Worm (Caenorhabditis elegans) whole organism, L3 larva: ENCODE results near the gene oac-20.
"Not testable (repeated sequence)": the region's sequence is repeated elsewhere in the genome, so short reads cannot be mapped to it uniquely, and the experiment has no call there.

Source experiments
- R02D3.7 ChIP-seq: fragments of 150-350 bp; optimal IDR thresholded peaks from 2 replicates; lab custom pipeline; 2014; ENCODE audit warnings: missing biosample characterization, missing genetic modification characterization
- aly-2 ChIP-seq: fragments of 150-350 bp; optimal IDR thresholded peaks from 2 replicates; lab custom pipeline; 2014; ENCODE audit warnings: missing biosample characterization, missing genetic modification characterization
- ceh-16 ChIP-seq: sonication (generic microtip); optimal IDR thresholded peaks from 2 replicates; lab custom pipeline; 2017; ENCODE audit warnings: missing biosample characterization, missing genetic modification characterization
- daf-12 ChIP-seq: fragments of 150-350 bp; optimal IDR thresholded peaks from 2 replicates; lab custom pipeline; 2014; ENCODE audit warnings: missing biosample characterization, missing genetic modification reagents, missing genetic modification characterization
- egl-27 ChIP-seq: sonication (generic microtip); optimal IDR thresholded peaks from 4 replicates; lab custom pipeline; 2017; ENCODE audit warnings: missing biosample characterization, missing genetic modification reagents, missing genetic modification characterization
- egl-5 ChIP-seq: fragments of 150-350 bp; optimal IDR thresholded peaks from 2 replicates; lab custom pipeline; 2017; ENCODE audit warnings: missing biosample characterization, missing genetic modification reagents, missing genetic modification characterization, inconsistent platforms
- elt-1 ChIP-seq: fragments of 150-350 bp; optimal IDR thresholded peaks from 2 replicates; lab custom pipeline; 2014; ENCODE audit warnings: missing biosample characterization, missing genetic modification characterization
- elt-2 ChIP-seq: sonication (generic microtip); optimal IDR thresholded peaks from 2 replicates; lab custom pipeline; 2016; ENCODE audit warnings: missing genetic modification reagents, mild to moderate bottlenecking, missing genetic modification characterization, missing compliant biosample characterization
- elt-3 ChIP-seq, 3 experiments: fragments of 150-350 bp in 1 of 3; sonication (generic microtip) in 2 of 3; optimal IDR thresholded peaks; 2 replicates in 2 of 3; 4 replicates in 1 of 3; lab custom pipeline; 2014 to 2017; ENCODE audit warnings: missing biosample characterization in 3 of 3, missing genetic modification characterization in 3 of 3
- eor-1 ChIP-seq, 2 experiments: fragments of 150-350 bp; optimal IDR thresholded peaks; 2 replicates each; lab custom pipeline; 2014 to 2018; ENCODE audit warnings: missing biosample characterization in 2 of 2, missing genetic modification characterization in 2 of 2
- fkh-10 ChIP-seq: sonication (generic microtip); optimal IDR thresholded peaks from 2 replicates; lab custom pipeline; 2017; ENCODE audit warnings: missing biosample characterization, missing genetic modification reagents, missing genetic modification characterization
- fkh-2 ChIP-seq: fragments of 150-350 bp; optimal IDR thresholded peaks from 2 replicates; lab custom pipeline; 2014; ENCODE audit warnings: missing biosample characterization, missing genetic modification reagents, missing genetic modification characterization
- fos-1 ChIP-seq: fragments of 150-350 bp; optimal IDR thresholded peaks from 2 replicates; lab custom pipeline; 2014; ENCODE audit warnings: missing biosample characterization, missing genetic modification characterization
- lin-15B ChIP-seq: fragments of 150-350 bp; optimal IDR thresholded peaks from 2 replicates; lab custom pipeline; 2014; ENCODE audit warnings: missing biosample characterization, missing genetic modification characterization
- lin-39 ChIP-seq: fragments of 150-350 bp; optimal IDR thresholded peaks from 2 replicates; lab custom pipeline; 2018; ENCODE audit warnings: missing biosample characterization, missing genetic modification reagents, missing genetic modification characterization
- lsy-12 ChIP-seq: sonication (generic microtip); optimal IDR thresholded peaks from 2 replicates; lab custom pipeline; 2016; ENCODE audit warnings: mild to moderate bottlenecking, missing genetic modification characterization, missing compliant biosample characterization
- nhr-11 ChIP-seq: fragments of 150-350 bp; optimal IDR thresholded peaks from 2 replicates; lab custom pipeline; 2014; ENCODE audit warnings: missing biosample characterization, missing genetic modification characterization
- nhr-12 ChIP-seq: fragments of 150-350 bp; optimal IDR thresholded peaks from 2 replicates; lab custom pipeline; 2014; ENCODE audit warnings: missing biosample characterization, missing genetic modification characterization
- nhr-23 ChIP-seq: fragments of 150-350 bp; optimal IDR thresholded peaks from 2 replicates; lab custom pipeline; 2014; ENCODE audit warnings: missing biosample characterization, missing genetic modification reagents, missing genetic modification characterization
- nhr-237 ChIP-seq: fragments of 150-350 bp; optimal IDR thresholded peaks from 2 replicates; lab custom pipeline; 2014; ENCODE audit warnings: missing biosample characterization, missing genetic modification characterization
- nhr-28 ChIP-seq: fragments of 150-350 bp; optimal IDR thresholded peaks from 2 replicates; lab custom pipeline; 2014; ENCODE audit warnings: missing biosample characterization, missing genetic modification characterization
- nhr-43 ChIP-seq: sonication (generic microtip); optimal IDR thresholded peaks from 2 replicates; lab custom pipeline; 2016; ENCODE audit warnings: mild to moderate bottlenecking, missing genetic modification characterization, missing compliant biosample characterization; ENCODE audit not compliant: poor library complexity, severe bottlenecking
- nhr-67 ChIP-seq: fragments of 150-350 bp; optimal IDR thresholded peaks from 2 replicates; lab custom pipeline; 2014; ENCODE audit warnings: missing biosample characterization, missing genetic modification characterization
- nhr-76 ChIP-seq: fragments of 150-350 bp; sonication (generic microtip); optimal IDR thresholded peaks from 5 replicates; lab custom pipeline; 2014; ENCODE audit warnings: missing biosample characterization, missing genetic modification characterization
- pha-4 ChIP-seq: fragments of 150-350 bp; optimal IDR thresholded peaks from 2 replicates; lab custom pipeline; 2014; ENCODE audit warnings: missing biosample characterization, missing genetic modification reagents, missing genetic modification characterization
- pqm-1 ChIP-seq: fragments of 150-350 bp; optimal IDR thresholded peaks from 2 replicates; lab custom pipeline; 2017; ENCODE audit warnings: missing biosample characterization, missing genetic modification characterization, inconsistent platforms
- sea-2 ChIP-seq: fragments of 150-350 bp; sonication (generic microtip); optimal IDR thresholded peaks from 4 replicates; lab custom pipeline; 2014; ENCODE audit warnings: missing biosample characterization, missing genetic modification reagents, missing genetic modification characterization
- skn-1 ChIP-seq: fragments of 150-350 bp; optimal IDR thresholded peaks from 2 replicates; lab custom pipeline; 2014; ENCODE audit warnings: missing biosample characterization, missing genetic modification characterization
- snpc-4 ChIP-seq: fragments of 150-350 bp; optimal IDR thresholded peaks from 2 replicates; lab custom pipeline; 2014; ENCODE audit warnings: missing biosample characterization, missing genetic modification characterization
- tbx-2 ChIP-seq: sonication (generic microtip); optimal IDR thresholded peaks from 2 replicates; lab custom pipeline; 2016; ENCODE audit warnings: mild to moderate bottlenecking, missing genetic modification characterization, missing compliant biosample characterization
- ztf-11 ChIP-seq: fragments of 150-350 bp; optimal IDR thresholded peaks from 2 replicates; lab custom pipeline; 2014; ENCODE audit warnings: missing biosample characterization, missing genetic modification characterization
- ztf-4 ChIP-seq: fragments of 150-350 bp; optimal IDR thresholded peaks from 2 replicates; lab custom pipeline; 2014; ENCODE audit warnings: missing biosample characterization, missing genetic modification characterization

The oac-20 gene

ce11 chrV:15978232-15978764 lies at the start of gene oac-20:
Gene oac-20, plus strand, starts transcription at chrV:15978714.
- TF ChIP-seq fkh-2 (tag; lab: Kevin White, UChicago) (no peak), elt-2 (peak; percentile 92), pqm-1 (tag; lab: Kevin White, UChicago) (peak; percentile 76), fos-1 (tag; lab: Kevin White, UChicago) (no peak), nhr-76 (tag; lab: Kevin White, UChicago) (no peak), snpc-4 (no peak), lin-39 (tag; lab: Kevin White, UChicago) (no peak), skn-1 (no peak)

ce11 chrV:15929882-15930281 lies 48.6 kb upstream of the oac-20 start, which contains the start of gene srbc-77:
Gene srbc-77, plus strand, starts transcription at chrV:15930182.
- TF ChIP-seq lin-15B; ztf-11 (tag; lab: Kevin White, UChicago); lsy-12 (tag; lab: Kevin White, UChicago): not testable (repeated sequence)

- TF ChIP-seq fkh-10 (no peak), aly-2 (no peak), daf-12 (tag; lab: Kevin White, UChicago) (no peak), nhr-237 (tag; lab: Kevin White, UChicago) (no peak), elt-3 (tag; optimal IDR thresholded peaks at IDR 0.05; lab: Kevin White, UChicago) (no peak), nhr-43 (tag; lab: Kevin White, UChicago) (no peak), eor-1 (tag; optimal IDR thresholded peaks at IDR 0.05; lab: Kevin White, UChicago) (no peak), nhr-12 (tag; lab: Kevin White, UChicago) (no peak), R02D3.7 (tag; lab: Kevin White, UChicago) (no peak)
Observed at ce11 chrV:15932390-15932789, 46.1 kb upstream of the oac-20 start, which contains the start of gene srw-26. Gene srw-26, minus strand, starts transcription at chrV:15932490.

ce11 chrV:15940254-15940653 lies 38.3 kb upstream of the oac-20 start, which contains the start of gene srw-55:
Gene srw-55, minus strand, starts transcription at chrV:15940354.
- no peak for TF ChIP-seq ceh-16 (tag; lab: Kevin White, UChicago)
- TF ChIP-seq nhr-12 (tag; lab: Kevin White, UChicago): no peak
- TF ChIP-seq sea-2 (GFP tag; lab: Kevin White, UChicago): no peak
- no peak for TF ChIP-seq daf-12 (tag; lab: Kevin White, UChicago)
- no peak for TF ChIP-seq nhr-67 (tag; lab: Kevin White, UChicago)
- TF ChIP-seq pha-4 (tag; lab: Kevin White, UChicago): no peak
- TF ChIP-seq nhr-23: no peak
- no peak for TF ChIP-seq tbx-2
- no peak for TF ChIP-seq skn-1
- no peak for TF ChIP-seq nhr-28
- no peak for TF ChIP-seq elt-2
- no peak for TF ChIP-seq fkh-10
- TF ChIP-seq ztf-4 (tag; lab: Kevin White, UChicago): no peak

- no peak for TF ChIP-seq tbx-2
- TF ChIP-seq elt-1 (tag; lab: Kevin White, UChicago): no peak
- TF ChIP-seq skn-1: no peak
- no peak for TF ChIP-seq egl-5 (tag; lab: Kevin White, UChicago)
- TF ChIP-seq eor-1 (tag; optimal IDR thresholded peaks at IDR 0.05; lab: Kevin White, UChicago): no peak
Observed at ce11 chrV:15943125-15943524, 35.4 kb upstream of the oac-20 start, which contains the start of gene srw-53. Gene srw-53, plus strand, starts transcription at chrV:15943425.

ce11 chrV:15950903-15951302 lies 27.6 kb upstream of the oac-20 start, which contains the start of gene srw-59:
Gene srw-59, minus strand, starts transcription at chrV:15951003.
- no peak for TF ChIP-seq snpc-4
- no peak for TF ChIP-seq nhr-76 (tag; lab: Kevin White, UChicago)
- TF ChIP-seq nhr-11 (tag; lab: Kevin White, UChicago): no peak
- TF ChIP-seq ztf-4 (tag; lab: Kevin White, UChicago): no peak
- no peak for TF ChIP-seq skn-1
- no peak for TF ChIP-seq sea-2 (GFP tag; lab: Kevin White, UChicago)
- no peak for TF ChIP-seq egl-27
- no peak for TF ChIP-seq fkh-2 (tag; lab: Kevin White, UChicago)
